Worm (Caenorhabditis elegans) whole organism, early embryonic: ENCODE data around the gene F28B12.1.

Source experiments
- F13C5.2 ChIP-seq: sonication (generic microtip); optimal IDR thresholded peaks from 2 replicates; lab custom pipeline; 2017; ENCODE audit warnings: mild to moderate bottlenecking, missing genetic modification characterization, inconsistent platforms, missing compliant biosample characterization
- aly-1 ChIP-seq: sonication (generic microtip); optimal IDR thresholded peaks from 2 replicates; lab custom pipeline; 2016; ENCODE audit warnings: missing genetic modification characterization, missing compliant biosample characterization
- ama-1 ChIP-seq: fragments of 150-350 bp; optimal IDR thresholded peaks from 2 replicates; lab custom pipeline; 2014
- hmbx-1 ChIP-seq: sonication (generic microtip); optimal IDR thresholded peaks from 2 replicates; lab custom pipeline; 2016; ENCODE audit warnings: mild to moderate bottlenecking, missing genetic modification characterization, missing compliant biosample characterization
- hmg-4 ChIP-seq: fragments of 200-800 bp; sonication (Bioruptor generic); optimal IDR thresholded peaks from 2 replicates; lab custom pipeline; 2018; ENCODE audit warnings: mild to moderate bottlenecking, missing genetic modification characterization, missing compliant biosample characterization
- pes-1 ChIP-seq: fragments of 200-800 bp; sonication (Bioruptor generic); IDR thresholded peaks from 2 replicates; pipeline ENCODE4 v1.3.6; 2022; ENCODE audit warnings: missing genetic modification reagents, missing genetic modification characterization, missing compliant biosample characterization
- scrt-1 ChIP-seq: fragments of 200-800 bp; sonication (Bioruptor generic); IDR thresholded peaks from 2 replicates; pipeline ENCODE4 v1.3.6; 2022; ENCODE audit warnings: missing genetic modification characterization, missing compliant biosample characterization
- tra-4 ChIP-seq: sonication (generic microtip); optimal IDR thresholded peaks from 2 replicates; lab custom pipeline; 2017; ENCODE audit warnings: missing genetic modification characterization, missing compliant biosample characterization

- TF ChIP-seq aly-1 (tag; lab: Kevin White, UChicago) (peak; percentile 34), hmbx-1 (tag; lab: Kevin White, UChicago) (no peak), ama-1 (no peak), tra-4 (no peak), hmg-4 (no peak), pes-1 (GFP tag; lab: Robert Waterston, UW) (no peak), scrt-1 (GFP tag; lab: Robert Waterston, UW) (no peak), F13C5.2 (tag; lab: Kevin White, UChicago) (no peak)
These were observed 41.2 kb upstream of the F28B12.1 start for ce11 chrII:5901407-5902026.
